Fruit fly (Drosophila melanogaster): ENCODE measurements around the gene CG4678.

dm6 chrX:16701941-16702340 lies 6.0 kb downstream of the CG4678 start, which contains the start of gene sphe:
- TF ChIP-seq CG3726 (GFP tag; IDR thresholded peaks at IDR 0.05), result no peak
- no peak for TF ChIP-seq Nf-YB (GFP tag; optimal IDR thresholded peaks at IDR 0.05)
- no peak for TF ChIP-seq Hr3 (GFP tag; optimal IDR thresholded peaks at IDR 0.05)
- no peak for TF ChIP-seq TFAM (GFP tag; optimal IDR thresholded peaks at IDR 0.05)
- TF ChIP-seq CG4328 (GFP tag; optimal IDR thresholded peaks at IDR 0.05), result no peak
- no peak for TF ChIP-seq tgo (GFP tag; IDR thresholded peaks at IDR 0.05)
- TF ChIP-seq scrt (GFP tag; optimal IDR thresholded peaks at IDR 0.05), result no peak
- no peak for TF ChIP-seq Optix (GFP tag; IDR thresholded peaks at IDR 0.05)
- TF ChIP-seq CG16863 (GFP tag; optimal IDR thresholded peaks at IDR 0.05), result no peak
- TF ChIP-seq Aef1 (GFP tag; IDR thresholded peaks at IDR 0.05), result no peak
- no peak for TF ChIP-seq Bdp1 (GFP tag; optimal IDR thresholded peaks at IDR 0.05)
